Fruit fly (Drosophila melanogaster): ENCODE data around the gene Dhps.

The Dhps gene

DNA sequence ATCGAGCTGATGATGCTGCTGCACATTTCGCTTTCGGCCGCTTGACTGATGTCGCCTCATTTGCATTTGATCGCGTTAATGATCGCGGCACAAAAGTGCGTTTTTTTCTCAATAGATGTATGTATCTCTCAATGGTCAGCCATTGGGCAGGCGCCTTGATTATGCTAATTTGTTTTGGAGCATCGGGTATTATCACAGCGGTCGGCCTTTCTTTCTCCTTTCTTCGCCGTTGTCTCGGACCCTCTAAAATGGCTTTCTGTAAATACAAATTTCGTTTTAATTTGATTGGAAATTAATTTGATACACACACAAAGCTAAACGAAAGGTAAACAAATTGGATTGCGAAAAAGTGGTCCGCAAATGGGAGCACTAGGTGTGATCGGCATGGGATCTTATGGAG is 42.7 kb upstream of the Dhps start:
- TF ChIP-seq Mio (GFP tag; optimal IDR thresholded peaks at IDR 0.05): no peak
- no peak for TF ChIP-seq br (GFP tag; optimal IDR thresholded peaks at IDR 0.05)
- no peak for TF ChIP-seq tai (GFP tag; optimal IDR thresholded peaks at IDR 0.05)
- TF ChIP-seq usp (GFP tag; optimal IDR thresholded peaks at IDR 0.05): no peak
- no peak for TF ChIP-seq Hnf4 (GFP tag; optimal IDR thresholded peaks at IDR 0.05)
- TF ChIP-seq CG32264 (GFP tag; optimal IDR thresholded peaks at IDR 0.05): no peak
- no peak for TF ChIP-seq foxo (GFP tag; optimal IDR thresholded peaks at IDR 0.05)
- TF ChIP-seq Dif (GFP tag; optimal IDR thresholded peaks at IDR 0.05; ENCODE audit: partially characterized antibody): no peak
- TF ChIP-seq N (GFP tag; optimal IDR thresholded peaks at IDR 0.05): no peak
- TF ChIP-seq pan (optimal IDR thresholded peaks at IDR 0.05): no peak

DNA sequence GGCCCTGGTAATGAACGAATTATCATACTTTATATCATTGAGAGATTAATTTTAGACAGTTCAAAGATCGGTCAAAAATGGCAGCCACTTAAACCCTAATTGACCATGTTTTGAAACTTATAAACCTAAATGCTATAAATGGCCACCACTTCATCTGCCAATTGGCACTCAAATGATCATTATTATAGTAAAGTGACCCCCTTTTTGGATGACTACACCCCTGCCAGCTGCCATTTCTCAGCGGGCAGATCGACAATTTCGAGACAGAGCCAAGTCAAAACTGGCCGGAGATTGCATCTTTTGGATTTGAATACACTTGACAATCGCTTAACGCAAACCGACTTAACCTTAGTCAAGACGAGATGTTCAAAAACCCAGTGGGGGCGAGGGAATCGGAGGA is 41.8 kb upstream of the Dhps start:
- TF ChIP-seq ey (GFP tag; optimal IDR thresholded peaks at IDR 0.05): peak; percentile 48
- TF ChIP-seq dsf (GFP tag; optimal IDR thresholded peaks at IDR 0.05; ENCODE audit: borderline replicate concordance): no peak
- TF ChIP-seq HLH106 (tag; optimal IDR thresholded peaks at IDR 0.05): peak; percentile 31
- peak; percentile 48 for TF ChIP-seq h (GFP tag; optimal IDR thresholded peaks at IDR 0.05)
- peak; percentile 49 for TF ChIP-seq rgr (GFP tag; optimal IDR thresholded peaks at IDR 0.05)
- no peak for TF ChIP-seq dmrt93B (GFP tag; optimal IDR thresholded peaks at IDR 0.05)
- peak in 1 of 2 experiments; percentile 49 for TF ChIP-seq foxo (GFP tag; optimal IDR thresholded peaks at IDR 0.05)
- TF ChIP-seq Hr83 (GFP tag; optimal IDR thresholded peaks at IDR 0.05; ENCODE audit: poor library complexity, severe bottlenecking): no peak
- peak; percentile 6 for TF ChIP-seq Hnf4 (GFP tag; optimal IDR thresholded peaks at IDR 0.05)
- TF ChIP-seq br (GFP tag; optimal IDR thresholded peaks at IDR 0.05): peak; percentile 53
- TF ChIP-seq fru (GFP tag; optimal IDR thresholded peaks at IDR 0.05): peak; percentile 22
- TF ChIP-seq OdsH (GFP tag; optimal IDR thresholded peaks at IDR 0.05): peak; percentile 43
- TF ChIP-seq Sp1 (GFP tag; optimal IDR thresholded peaks at IDR 0.05): peak; percentile 43

DNA sequence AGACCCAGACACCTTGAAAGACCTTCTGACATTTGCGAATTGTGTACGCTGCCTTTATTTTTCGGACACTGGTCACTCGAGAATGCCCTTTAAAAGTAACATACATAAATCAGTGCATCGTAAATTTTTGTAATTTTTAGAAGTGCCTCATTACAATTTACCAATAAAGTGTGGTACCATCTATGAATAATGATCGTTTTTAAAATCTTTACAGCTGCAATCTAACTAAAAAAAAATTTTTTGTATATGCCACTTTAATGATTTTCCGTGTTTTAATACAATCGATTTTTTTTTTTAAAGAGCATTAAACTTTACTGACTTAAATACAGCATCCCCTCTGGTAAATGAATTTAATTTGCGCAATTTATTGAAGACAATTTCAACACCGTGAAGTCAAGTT is 40.9 kb upstream of the Dhps start:
- TF ChIP-seq dmrt93B (GFP tag; optimal IDR thresholded peaks at IDR 0.05) (peak; percentile 13), HLH106 (tag; optimal IDR thresholded peaks at IDR 0.05) (peak; percentile 70), dl (GFP tag; optimal IDR thresholded peaks at IDR 0.05; ENCODE audit: insufficient read depth in 1 of 2, partially characterized antibody in 2 of 2) (no peak), GATAd (GFP tag; optimal IDR thresholded peaks at IDR 0.05) (no peak), jim (GFP tag; optimal IDR thresholded peaks at IDR 0.05) (no peak), Vsx2 (GFP tag; optimal IDR thresholded peaks at IDR 0.05; ENCODE audit: partially characterized antibody) (no peak), fru (GFP tag; optimal IDR thresholded peaks at IDR 0.05) (peak; percentile 78), rgr (GFP tag; optimal IDR thresholded peaks at IDR 0.05) (peak; percentile 71), woc (GFP tag; optimal IDR thresholded peaks at IDR 0.05) (peak; percentile 56), h (GFP tag; optimal IDR thresholded peaks at IDR 0.05) (peak; percentile 79), dsf (GFP tag; optimal IDR thresholded peaks at IDR 0.05; ENCODE audit: borderline replicate concordance) (no peak), Myc (optimal IDR thresholded peaks at IDR 0.05) (no peak), brk (GFP tag; optimal IDR thresholded peaks at IDR 0.05) (peak; percentile 19), usp (GFP tag; optimal IDR thresholded peaks at IDR 0.05) (no peak), psq (GFP tag; optimal IDR thresholded peaks at IDR 0.05) (peak; percentile 52), foxo (GFP tag; optimal IDR thresholded peaks at IDR 0.05) (peak in 1 of 2 experiments; percentile 67), Hr83 (GFP tag; optimal IDR thresholded peaks at IDR 0.05; ENCODE audit: poor library complexity, severe bottlenecking) (no peak), lola (GFP tag; optimal IDR thresholded peaks at IDR 0.05) (no peak), OdsH (GFP tag; optimal IDR thresholded peaks at IDR 0.05) (peak; percentile 72), tai (GFP tag; optimal IDR thresholded peaks at IDR 0.05) (peak; percentile 41), Abd-B (GFP tag; optimal IDR thresholded peaks at IDR 0.05) (no peak), Jra (GFP tag; optimal IDR thresholded peaks at IDR 0.05) (peak; percentile 5), pan (optimal IDR thresholded peaks at IDR 0.05) (no peak), Sp1 (GFP tag; optimal IDR thresholded peaks at IDR 0.05) (peak; percentile 68), br (GFP tag; optimal IDR thresholded peaks at IDR 0.05) (peak; percentile 62), CG32264 (GFP tag; optimal IDR thresholded peaks at IDR 0.05) (peak; percentile 12), Hnf4 (GFP tag; optimal IDR thresholded peaks at IDR 0.05) (no peak), Hr78 (GFP tag; optimal IDR thresholded peaks at IDR 0.05) (no peak), sage (GFP tag; optimal IDR thresholded peaks at IDR 0.05) (peak; percentile 51), CG9705 (GFP tag; optimal IDR thresholded peaks at IDR 0.05) (no peak), sv (GFP tag; optimal IDR thresholded peaks at IDR 0.05) (no peak), Dfd (GFP tag; optimal IDR thresholded peaks at IDR 0.05) (no peak), Rel (GFP tag; optimal IDR thresholded peaks at IDR 0.05) (no peak), Rel (tag; optimal IDR thresholded peaks at IDR 0.05) (no peak), N (GFP tag; optimal IDR thresholded peaks at IDR 0.05) (no peak), Mio (GFP tag; optimal IDR thresholded peaks at IDR 0.05) (no peak), CrebA (GFP tag; optimal IDR thresholded peaks at IDR 0.05; ENCODE audit: borderline replicate concordance) (no peak), Dif (GFP tag; optimal IDR thresholded peaks at IDR 0.05; ENCODE audit: partially characterized antibody) (no peak), ey (GFP tag; optimal IDR thresholded peaks at IDR 0.05) (peak; percentile 72)

Data from whole organism, wandering third instar larva.